Worm (Caenorhabditis elegans) whole organism, L2 larva: Measurements from ENCODE around the gene F15D4.6.
A peak's percentile ranks its signal among the peaks of the same experiment; 100 is the strongest.

Experiments
- F13H6.1 ChIP-seq: sonication (generic microtip); optimal IDR thresholded peaks from 2 replicates; lab custom pipeline; 2016; ENCODE audit warnings: missing genetic modification characterization, missing compliant biosample characterization
- R02D3.7 ChIP-seq: fragments of 150-350 bp; optimal IDR thresholded peaks from 2 replicates; lab custom pipeline; 2014; ENCODE audit warnings: missing biosample characterization, missing genetic modification characterization
- egl-27 ChIP-seq: sonication (generic microtip); optimal IDR thresholded peaks from 3 replicates; lab custom pipeline; 2017; ENCODE audit warnings: missing biosample characterization, missing genetic modification reagents, missing genetic modification characterization
- elt-3 ChIP-seq: sonication (generic microtip); optimal IDR thresholded peaks from 2 replicates; lab custom pipeline; 2017; ENCODE audit warnings: missing biosample characterization, missing genetic modification characterization
- gmeb-1 ChIP-seq: fragments of 150-350 bp; optimal IDR thresholded peaks from 2 replicates; lab custom pipeline; 2014; ENCODE audit warnings: missing biosample characterization, missing genetic modification characterization
- lsy-2 ChIP-seq, 2 experiments: fragments of 150-350 bp in 1 of 2; sonication (generic microtip) in 1 of 2; optimal IDR thresholded peaks; 2 replicates each; lab custom pipeline; 2014 to 2017; ENCODE audit warnings: missing biosample characterization in 2 of 2, missing genetic modification characterization in 2 of 2
- nhr-11 ChIP-seq: fragments of 150-350 bp; optimal IDR thresholded peaks from 2 replicates; lab custom pipeline; 2014; ENCODE audit warnings: missing biosample characterization, missing genetic modification characterization
- nhr-237 ChIP-seq: fragments of 150-350 bp; optimal IDR thresholded peaks from 2 replicates; lab custom pipeline; 2014; ENCODE audit warnings: missing biosample characterization, missing genetic modification characterization

- TF ChIP-seq R02D3.7 (tag; lab: Kevin White, UChicago) (peak; percentile 26), elt-3 (no peak), egl-27 (tag; lab: Kevin White, UChicago) (peak; percentile 48), nhr-11 (tag; lab: Kevin White, UChicago) (no peak), F13H6.1 (tag; lab: Kevin White, UChicago) (peak; percentile 76), gmeb-1 (peak; percentile 96), nhr-237 (tag; lab: Kevin White, UChicago) (no peak), lsy-2 (tag; optimal IDR thresholded peaks at IDR 0.05; lab: Kevin White, UChicago) (peak; percentile 67 to 86)
Measured at ce11 chrII:13199674-13200215, 49.2 kb upstream of the F15D4.6 start, which contains the start of gene btf-1.
